Fruit fly (Drosophila melanogaster): Measurements from ENCODE around the gene Nle.

Gene Nle

dm6 chr2L:525547-526180, 42.3 kb downstream of the Nle start:
- no peak for TF ChIP-seq pan (optimal IDR thresholded peaks at IDR 0.05)
- no peak for TF ChIP-seq CG8478 (optimal IDR thresholded peaks at IDR 0.05)
- TF ChIP-seq EcR (GFP tag; optimal IDR thresholded peaks at IDR 0.05) = no peak
- no peak for TF ChIP-seq Dll (optimal IDR thresholded peaks at IDR 0.05)
- TF ChIP-seq psq (optimal IDR thresholded peaks at IDR 0.05) = no peak
- TF ChIP-seq usp (GFP tag; optimal IDR thresholded peaks at IDR 0.05) = no peak

DNA sequence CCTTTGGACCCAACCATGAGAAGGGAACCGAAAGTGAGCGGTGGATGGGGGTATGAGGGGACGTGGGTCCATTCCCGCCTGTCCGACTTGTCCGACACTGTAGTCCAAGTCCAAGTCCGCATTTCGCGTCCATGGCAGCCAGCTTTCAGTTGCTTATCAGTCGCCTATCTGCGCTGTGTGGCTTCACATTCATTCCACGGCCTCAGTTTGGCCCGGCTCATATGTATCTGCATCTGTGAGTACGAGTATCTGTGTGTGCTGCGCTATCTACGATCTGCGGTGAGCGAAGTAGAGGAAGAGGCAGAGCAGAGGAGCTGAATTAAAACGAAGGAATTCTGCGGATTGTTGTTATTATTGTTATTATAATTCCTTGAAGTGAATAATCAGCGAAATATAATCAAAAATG, 43.4 kb downstream of the Nle start:
- no peak for TF ChIP-seq Dll (optimal IDR thresholded peaks at IDR 0.05)
- TF ChIP-seq pan (optimal IDR thresholded peaks at IDR 0.05) = no peak
- no peak for TF ChIP-seq psq (optimal IDR thresholded peaks at IDR 0.05)
- no peak for TF ChIP-seq usp (GFP tag; optimal IDR thresholded peaks at IDR 0.05)
- TF ChIP-seq EcR (GFP tag; optimal IDR thresholded peaks at IDR 0.05) = no peak
- TF ChIP-seq CG8478 (optimal IDR thresholded peaks at IDR 0.05) = no peak

DNA sequence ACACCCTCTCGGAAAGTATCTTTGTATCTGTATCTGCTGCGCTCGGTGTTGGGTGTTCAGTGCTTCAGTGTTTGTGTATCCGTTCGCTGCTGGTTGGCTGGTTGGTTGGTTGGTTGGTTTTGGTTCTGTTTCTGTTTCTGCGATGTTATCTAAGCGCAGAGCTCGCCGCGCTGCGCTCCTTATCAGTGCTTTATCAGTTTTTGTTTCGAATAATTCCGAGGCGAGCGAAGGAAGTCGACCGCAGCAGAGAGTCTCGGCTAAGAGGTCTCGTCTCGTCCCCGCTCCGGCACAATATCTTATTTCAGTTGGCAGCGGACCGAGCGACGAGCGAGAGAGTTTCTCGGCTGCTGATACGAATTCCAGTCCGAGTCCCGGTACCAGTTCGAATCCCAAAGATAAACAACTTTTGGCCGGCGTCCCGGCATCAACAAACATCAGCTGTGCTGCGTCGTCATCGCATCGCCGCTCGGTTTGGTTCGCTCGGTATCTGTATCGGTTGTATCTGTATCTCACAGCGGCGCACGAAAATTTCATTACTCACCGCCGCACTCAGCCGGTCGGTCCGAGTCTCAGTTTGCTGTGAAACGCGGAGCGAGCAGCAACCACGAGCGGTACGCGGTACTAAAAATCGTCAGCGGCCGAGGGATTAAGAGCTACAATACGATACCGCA, 44.6 kb downstream of the Nle start:
- no peak for TF ChIP-seq pan (optimal IDR thresholded peaks at IDR 0.05)
- TF ChIP-seq psq (optimal IDR thresholded peaks at IDR 0.05) = no peak
- TF ChIP-seq Dll (optimal IDR thresholded peaks at IDR 0.05) = no peak
- TF ChIP-seq CG8478 (optimal IDR thresholded peaks at IDR 0.05) = no peak
- no peak for TF ChIP-seq EcR (GFP tag; optimal IDR thresholded peaks at IDR 0.05)
- no peak for TF ChIP-seq usp (GFP tag; optimal IDR thresholded peaks at IDR 0.05)

- TF ChIP-seq psq (optimal IDR thresholded peaks at IDR 0.05) (no peak), Dll (optimal IDR thresholded peaks at IDR 0.05) (no peak), pan (optimal IDR thresholded peaks at IDR 0.05) (no peak), EcR (GFP tag; optimal IDR thresholded peaks at IDR 0.05) (no peak), usp (GFP tag; optimal IDR thresholded peaks at IDR 0.05) (no peak), CG8478 (optimal IDR thresholded peaks at IDR 0.05) (no peak)
Measured at dm6 chr2L:522752-523151, 45.2 kb downstream of the Nle start.

dm6 chr2L:521940-522632, 45.8 kb downstream of the Nle start:
- TF ChIP-seq EcR (GFP tag; optimal IDR thresholded peaks at IDR 0.05) (no peak), pan (optimal IDR thresholded peaks at IDR 0.05) (no peak), Dll (optimal IDR thresholded peaks at IDR 0.05) (no peak), CG8478 (optimal IDR thresholded peaks at IDR 0.05) (no peak), usp (GFP tag; optimal IDR thresholded peaks at IDR 0.05) (no peak), psq (optimal IDR thresholded peaks at IDR 0.05) (no peak)

dm6 chr2L:521001-521827, 46.7 kb downstream of the Nle start:
- TF ChIP-seq pan (optimal IDR thresholded peaks at IDR 0.05) = no peak
- TF ChIP-seq EcR (GFP tag; optimal IDR thresholded peaks at IDR 0.05) = no peak
- TF ChIP-seq Dll (optimal IDR thresholded peaks at IDR 0.05) = no peak
- no peak for TF ChIP-seq usp (GFP tag; optimal IDR thresholded peaks at IDR 0.05)
- TF ChIP-seq CG8478 (optimal IDR thresholded peaks at IDR 0.05) = no peak
- TF ChIP-seq psq (optimal IDR thresholded peaks at IDR 0.05) = no peak

- no peak for TF ChIP-seq usp (GFP tag; optimal IDR thresholded peaks at IDR 0.05)
- TF ChIP-seq Dll (optimal IDR thresholded peaks at IDR 0.05) = no peak
- TF ChIP-seq psq (optimal IDR thresholded peaks at IDR 0.05) = no peak
- no peak for TF ChIP-seq CG8478 (optimal IDR thresholded peaks at IDR 0.05)
- TF ChIP-seq EcR (GFP tag; optimal IDR thresholded peaks at IDR 0.05) = no peak
- no peak for TF ChIP-seq pan (optimal IDR thresholded peaks at IDR 0.05)
Measured at dm6 chr2L:520331-521000, 47.5 kb downstream of the Nle start.

dm6 chr2L:518979-519891, 48.7 kb downstream of the Nle start:
- TF ChIP-seq Dll (optimal IDR thresholded peaks at IDR 0.05) (no peak), EcR (GFP tag; optimal IDR thresholded peaks at IDR 0.05) (no peak), pan (optimal IDR thresholded peaks at IDR 0.05) (no peak), CG8478 (optimal IDR thresholded peaks at IDR 0.05) (no peak), usp (GFP tag; optimal IDR thresholded peaks at IDR 0.05) (no peak)

DNA sequence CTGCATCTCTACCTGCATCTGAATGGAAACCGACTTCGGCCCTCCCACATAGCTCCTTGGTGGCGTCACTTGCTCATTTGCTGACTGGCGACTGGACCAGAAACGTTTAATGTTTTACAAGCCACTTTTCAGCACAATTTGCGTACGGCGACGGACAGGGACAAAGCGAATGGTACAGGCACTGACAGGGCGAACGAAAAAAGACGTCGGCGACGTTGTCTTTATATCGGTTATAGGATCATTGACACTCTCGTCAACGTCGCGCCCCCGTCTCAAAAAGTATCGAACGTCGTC, 49.4 kb downstream of the Nle start:
- no peak for TF ChIP-seq pan (optimal IDR thresholded peaks at IDR 0.05)
- no peak for TF ChIP-seq psq (optimal IDR thresholded peaks at IDR 0.05)
- no peak for TF ChIP-seq CG8478 (optimal IDR thresholded peaks at IDR 0.05)
- no peak for TF ChIP-seq Dll (optimal IDR thresholded peaks at IDR 0.05)
- TF ChIP-seq EcR (GFP tag; optimal IDR thresholded peaks at IDR 0.05) = no peak
- no peak for TF ChIP-seq usp (GFP tag; optimal IDR thresholded peaks at IDR 0.05)

dm6 chr2L:517911-518619, 49.9 kb downstream of the Nle start:
- no peak for TF ChIP-seq EcR (GFP tag; optimal IDR thresholded peaks at IDR 0.05)
- no peak for TF ChIP-seq psq (optimal IDR thresholded peaks at IDR 0.05)
- no peak for TF ChIP-seq CG8478 (optimal IDR thresholded peaks at IDR 0.05)
- no peak for TF ChIP-seq pan (optimal IDR thresholded peaks at IDR 0.05)
- no peak for TF ChIP-seq Dll (optimal IDR thresholded peaks at IDR 0.05)
- TF ChIP-seq usp (GFP tag; optimal IDR thresholded peaks at IDR 0.05) = no peak

All from whole organism.